Worm (Caenorhabditis elegans) whole organism, young adult: ENCODE data around the gene hog-1.

Experiments used
- B0035.1 ChIP-seq: sonication (generic microtip); optimal IDR thresholded peaks from 2 replicates; lab custom pipeline; 2016; ENCODE audit warnings: missing genetic modification characterization, mild to moderate bottlenecking, missing compliant biosample characterization, missing genotype, missing genetic modification reagents
- C17E4.6 ChIP-seq: fragments of 200-800 bp; sonication (Bioruptor generic); IDR thresholded peaks from 2 replicates; pipeline ENCODE4 v1.3.6; 2022; ENCODE audit warnings: missing genetic modification reagents, missing genetic modification characterization, missing compliant biosample characterization
- F10E7.11 ChIP-seq: sonication (generic microtip); optimal IDR thresholded peaks from 2 replicates; lab custom pipeline; 2017; ENCODE audit warnings: mild to moderate bottlenecking, missing genetic modification characterization, moderate library complexity, missing compliant biosample characterization
- F22D6.2 ChIP-seq: sonication (generic microtip); optimal IDR thresholded peaks from 2 replicates; lab custom pipeline; 2016; ENCODE audit warnings: mild to moderate bottlenecking, missing genetic modification characterization, missing compliant biosample characterization
- F23B12.7 ChIP-seq: sonication (generic microtip); optimal IDR thresholded peaks from 2 replicates; lab custom pipeline; 2017; ENCODE audit warnings: missing genetic modification characterization, mild to moderate bottlenecking, missing compliant biosample characterization, antibody characterized with exemption, moderate library complexity; ENCODE audit not compliant: insufficient read depth
- F49E8.2 ChIP-seq: sonication (generic microtip); optimal IDR thresholded peaks from 3 replicates; lab custom pipeline; 2017; ENCODE audit warnings: missing genetic modification characterization, mild to moderate bottlenecking, missing compliant biosample characterization, antibody characterized with exemption, moderate library complexity; ENCODE audit not compliant: insufficient read depth
- F52B5.7 ChIP-seq: sonication (generic microtip); optimal IDR thresholded peaks from 2 replicates; lab custom pipeline; 2016; ENCODE audit warnings: mild to moderate bottlenecking, missing genetic modification characterization, missing compliant biosample characterization
- F57C9.4 ChIP-seq: sonication (generic microtip); optimal IDR thresholded peaks from 2 replicates; lab custom pipeline; 2017; ENCODE audit warnings: mild to moderate bottlenecking, missing genetic modification characterization, missing compliant biosample characterization
- K12H6.12 ChIP-seq: fragments of 200-800 bp; sonication (Bioruptor generic); optimal IDR thresholded peaks from 2 replicates; lab custom pipeline; 2018; ENCODE audit warnings: mild to moderate bottlenecking, missing genetic modification characterization, missing compliant biosample characterization
- T26A5.8 ChIP-seq: sonication (generic microtip); optimal IDR thresholded peaks from 2 replicates; lab custom pipeline; 2016; ENCODE audit warnings: missing genetic modification characterization, missing compliant biosample characterization
- ZK185.1 ChIP-seq: sonication (generic microtip); optimal IDR thresholded peaks from 2 replicates; lab custom pipeline; 2016; ENCODE audit warnings: mild to moderate bottlenecking, missing genetic modification characterization, missing compliant biosample characterization; ENCODE audit not compliant: poor library complexity, severe bottlenecking
- atf-7 ChIP-seq: sonication (generic microtip); optimal IDR thresholded peaks from 2 replicates; lab custom pipeline; 2017; ENCODE audit warnings: mild to moderate bottlenecking, missing genetic modification characterization, missing compliant biosample characterization
- athp-1 ChIP-seq: sonication (generic microtip); optimal IDR thresholded peaks from 2 replicates; lab custom pipeline; 2017; ENCODE audit warnings: mild to moderate bottlenecking, missing genetic modification characterization, missing compliant biosample characterization
- attf-5 ChIP-seq: fragments of 200-800 bp; sonication (Bioruptor generic); optimal IDR thresholded peaks from 2 replicates; lab custom pipeline; 2018; ENCODE audit warnings: mild to moderate bottlenecking, missing genetic modification characterization, missing compliant biosample characterization
- attf-6 ChIP-seq: fragments of 200-800 bp; sonication (Bioruptor generic); IDR thresholded peaks from 2 replicates; pipeline ENCODE4 v1.3.6; 2022; ENCODE audit warnings: missing genetic modification reagents, missing genetic modification characterization, missing compliant biosample characterization
- cebp-1 ChIP-seq, 2 experiments: fragments of 200-800 bp in 1 of 2; sonication (Bioruptor generic) in 1 of 2; sonication (generic microtip) in 1 of 2; IDR thresholded peaks in 1 of 2; optimal IDR thresholded peaks in 1 of 2; 2 replicates each; pipeline versions ENCODE4 v1.3.6 to Lab custom; 2017 to 2022; ENCODE audit warnings: missing compliant biosample characterization in 2 of 2, missing genetic modification characterization in 2 of 2, mild to moderate bottlenecking in 1 of 2, missing genetic modification reagents in 1 of 2, moderate library complexity in 1 of 2
- cebp-2 ChIP-seq: fragments of 200-800 bp; sonication (Bioruptor generic); IDR thresholded peaks from 2 replicates; pipeline ENCODE4 v1.3.6; 2022; ENCODE audit warnings: missing genetic modification characterization, missing compliant biosample characterization
- ceh-100 ChIP-seq: fragments of 200-800 bp; sonication (Bioruptor generic); IDR thresholded peaks from 2 replicates; pipeline ENCODE4 v1.3.6; 2022; ENCODE audit warnings: missing genetic modification reagents, missing genetic modification characterization, missing compliant biosample characterization
- ceh-91 ChIP-seq: fragments of 200-800 bp; sonication (Bioruptor generic); IDR thresholded peaks from 2 replicates; pipeline ENCODE4 v1.3.6; 2022; ENCODE audit warnings: missing genetic modification reagents, missing genetic modification characterization, missing compliant biosample characterization
- die-1 ChIP-seq: sonication (generic microtip); optimal IDR thresholded peaks from 2 replicates; lab custom pipeline; 2016; ENCODE audit warnings: missing genotype, mild to moderate bottlenecking, missing genetic modification characterization, missing compliant biosample characterization
- dpff-1 ChIP-seq: sonication (generic microtip); optimal IDR thresholded peaks from 2 replicates; lab custom pipeline; 2017; ENCODE audit warnings: mild to moderate bottlenecking, missing genetic modification characterization, missing compliant biosample characterization
- dpl-1 ChIP-seq: fragments of 150-350 bp; optimal IDR thresholded peaks from 2 replicates; lab custom pipeline; 2014; ENCODE audit warnings: missing biosample characterization, missing genetic modification reagents, missing genetic modification characterization
- efl-1 ChIP-seq: fragments of 150-350 bp; optimal IDR thresholded peaks from 2 replicates; lab custom pipeline; 2014; ENCODE audit warnings: missing biosample characterization, missing genetic modification reagents, missing genetic modification characterization
- egl-44 ChIP-seq: fragments of 200-800 bp; sonication (Bioruptor generic); IDR thresholded peaks from 2 replicates; pipeline ENCODE4 v1.3.6; 2022; ENCODE audit warnings: missing genetic modification reagents, missing genetic modification characterization, missing compliant biosample characterization
- egrh-3 ChIP-seq: fragments of 200-800 bp; sonication (Bioruptor generic); IDR thresholded peaks from 2 replicates; pipeline ENCODE4 v1.3.6; 2022; ENCODE audit warnings: missing genetic modification reagents, missing genetic modification characterization, missing compliant biosample characterization
- ekl-4 ChIP-seq: fragments of 200-800 bp; sonication (Bioruptor generic); IDR thresholded peaks from 2 replicates; pipeline ENCODE4 v1.3.6; 2022; ENCODE audit warnings: missing genetic modification reagents, missing genetic modification characterization, missing compliant biosample characterization
- fkh-3 ChIP-seq: sonication (generic microtip); optimal IDR thresholded peaks from 2 replicates; lab custom pipeline; 2016; ENCODE audit warnings: mild to moderate bottlenecking, missing genetic modification characterization, missing compliant biosample characterization
- hlh-26 ChIP-seq: fragments of 200-800 bp; sonication (Bioruptor generic); conservative IDR thresholded peaks from 2 replicates; pipeline ENCODE4 v1.3.6; 2022; ENCODE audit warnings: missing genetic modification reagents, missing genetic modification characterization, missing compliant biosample characterization
- hmg-20 ChIP-seq: fragments of 200-800 bp; sonication (Bioruptor generic); IDR thresholded peaks from 2 replicates; pipeline ENCODE4 v1.3.6; 2022; ENCODE audit warnings: missing genetic modification reagents, missing genetic modification characterization, missing compliant biosample characterization
- hrde-1 ChIP-seq: sonication (generic microtip); optimal IDR thresholded peaks from 2 replicates; lab custom pipeline; 2016; ENCODE audit warnings: missing genetic modification characterization, mild to moderate bottlenecking, missing compliant biosample characterization, moderate library complexity, missing genotype, missing genetic modification reagents, borderline replicate concordance
- lin-40 ChIP-seq: sonication (generic microtip); optimal IDR thresholded peaks from 2 replicates; lab custom pipeline; 2016; ENCODE audit warnings: missing genetic modification characterization, mild to moderate bottlenecking, missing compliant biosample characterization, missing genotype, missing genetic modification reagents
- madf-8 ChIP-seq: fragments of 200-800 bp; sonication (Bioruptor generic); conservative IDR thresholded peaks from 2 replicates; pipeline ENCODE4 v1.3.6; 2022; ENCODE audit warnings: missing genetic modification reagents, missing genetic modification characterization, missing compliant biosample characterization
- mcd-1 ChIP-seq: fragments of 200-800 bp; sonication (Bioruptor generic); IDR thresholded peaks from 2 replicates; pipeline ENCODE4 v1.3.6; 2022; ENCODE audit warnings: missing genetic modification reagents, missing genetic modification characterization, missing compliant biosample characterization
- mel-28 ChIP-seq: sonication (generic microtip); optimal IDR thresholded peaks from 2 replicates; lab custom pipeline; 2016; ENCODE audit warnings: borderline replicate concordance, mild to moderate bottlenecking, missing genetic modification characterization, missing compliant biosample characterization
- nfya-1 ChIP-seq: sonication (generic microtip); optimal IDR thresholded peaks from 2 replicates; lab custom pipeline; 2017; ENCODE audit warnings: antibody characterized with exemption, missing compliant biosample characterization, missing genetic modification characterization, borderline replicate concordance; ENCODE audit not compliant: insufficient read depth
- nfya-2 ChIP-seq: fragments of 200-800 bp; sonication (Bioruptor generic); IDR thresholded peaks from 2 replicates; pipeline ENCODE4 v1.3.6; 2022; ENCODE audit warnings: missing genetic modification reagents, missing genetic modification characterization, missing compliant biosample characterization
- nhr-120 ChIP-seq: fragments of 200-800 bp; sonication (Bioruptor generic); IDR thresholded peaks from 2 replicates; pipeline ENCODE4 v1.3.6; 2022; ENCODE audit warnings: missing genetic modification characterization, missing compliant biosample characterization
- pha-4 ChIP-seq: fragments of 150-350 bp; sonication (generic microtip); optimal IDR thresholded peaks from 2 replicates; lab custom pipeline; 2014; ENCODE audit warnings: missing biosample characterization, missing genetic modification reagents, missing genetic modification characterization
- rcor-1 ChIP-seq: fragments of 200-800 bp; sonication (Bioruptor generic); IDR thresholded peaks from 2 replicates; pipeline ENCODE4 v1.3.6; 2022; ENCODE audit warnings: missing genetic modification reagents, missing genetic modification characterization, missing compliant biosample characterization
- rec-8 ChIP-seq, 2 experiments: sonication (generic microtip); optimal IDR thresholded peaks; 2 replicates each; lab custom pipeline; 2016; ENCODE audit warnings: mild to moderate bottlenecking in 2 of 2, missing genetic modification characterization in 2 of 2, missing genetic modification reagents in 2 of 2, missing genotype in 2 of 2, missing biosample characterization in 1 of 2, missing compliant biosample characterization in 1 of 2, moderate library complexity in 1 of 2
- sdz-38 ChIP-seq: sonication (generic microtip); optimal IDR thresholded peaks from 2 replicates; lab custom pipeline; 2016; ENCODE audit warnings: missing genotype, missing genetic modification characterization, missing compliant biosample characterization
- sea-2 ChIP-seq: fragments of 200-800 bp; sonication (Bioruptor generic); IDR thresholded peaks from 2 replicates; pipeline ENCODE4 v1.3.6; 2022; ENCODE audit warnings: missing genetic modification characterization, missing compliant biosample characterization
- snpc-3.4 ChIP-seq: sonication (generic microtip); optimal IDR thresholded peaks from 2 replicates; lab custom pipeline; 2017; ENCODE audit warnings: missing genetic modification characterization, mild to moderate bottlenecking, missing compliant biosample characterization, antibody characterized with exemption, moderate library complexity, missing genotype, missing genetic modification reagents
- tlf-1 ChIP-seq: fragments of 200-800 bp; sonication (Bioruptor generic); optimal IDR thresholded peaks from 2 replicates; lab custom pipeline; 2018; ENCODE audit warnings: mild to moderate bottlenecking, missing genetic modification characterization, missing compliant biosample characterization
- zfh-2 ChIP-seq: fragments of 200-800 bp; sonication (Bioruptor generic); conservative IDR thresholded peaks from 2 replicates; pipeline ENCODE4 v1.3.6; 2022; ENCODE audit warnings: missing genetic modification reagents, missing genetic modification characterization, missing compliant biosample characterization
- zim-3 ChIP-seq: sonication (generic microtip); optimal IDR thresholded peaks from 2 replicates; lab custom pipeline; 2017; ENCODE audit warnings: mild to moderate bottlenecking, missing genetic modification characterization, moderate library complexity, missing compliant biosample characterization
- ztf-18 ChIP-seq: sonication (generic microtip); optimal IDR thresholded peaks from 2 replicates; lab custom pipeline; 2016; ENCODE audit warnings: missing genotype, mild to moderate bottlenecking, missing genetic modification characterization, missing compliant biosample characterization
- ztf-22 ChIP-seq: fragments of 200-800 bp; sonication (Bioruptor generic); optimal IDR thresholded peaks from 2 replicates; lab custom pipeline; 2018; ENCODE audit warnings: mild to moderate bottlenecking, missing genetic modification characterization, moderate library complexity, missing compliant biosample characterization

The hog-1 gene

DNA sequence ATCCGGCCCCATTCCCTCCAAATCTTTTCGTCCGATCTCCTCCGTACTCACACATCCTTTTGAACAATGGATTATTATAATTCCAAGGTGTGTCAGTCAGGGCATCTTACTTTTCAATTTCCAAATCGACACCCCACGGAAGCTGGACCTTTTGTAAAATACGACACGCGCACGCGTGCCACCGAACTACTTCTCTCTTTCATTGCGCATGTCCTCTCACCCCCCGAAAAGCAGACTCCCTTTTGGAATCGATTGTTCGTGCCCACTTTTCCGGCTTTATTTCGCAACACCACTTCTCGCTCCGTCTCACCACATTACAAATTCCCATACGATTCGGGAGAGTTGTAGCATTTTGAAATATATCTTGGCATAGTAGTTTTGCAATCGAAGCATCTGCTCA lies 6.8 kb downstream of the hog-1 start (continued):
- no peak for TF ChIP-seq mcd-1 (GFP tag; lab: Robert Waterston, UW)
- TF ChIP-seq fkh-3 (tag; lab: Kevin White, UChicago), result no peak
- TF ChIP-seq T26A5.8 (tag; lab: Kevin White, UChicago), result no peak
- TF ChIP-seq nfya-2 (GFP tag; lab: Robert Waterston, UW), result no peak
- no peak for TF ChIP-seq ztf-18 (tag; lab: Kevin White, UChicago)
- TF ChIP-seq atf-7 (tag; lab: Kevin White, UChicago), result no peak
- no peak for TF ChIP-seq rec-8 (tag; optimal IDR thresholded peaks at IDR 0.05; lab: Kevin White, UChicago)
- TF ChIP-seq F57C9.4, result no peak
- no peak for TF ChIP-seq ceh-100 (GFP tag; lab: Robert Waterston, UW)
- TF ChIP-seq cebp-2 (GFP tag; lab: Robert Waterston, UW), result no peak
- peak; percentile 4 for TF ChIP-seq K12H6.12 (tag; lab: Kevin White, UChicago)
- no peak for TF ChIP-seq sea-2
- TF ChIP-seq efl-1 (GFP tag; lab: Kevin White, UChicago), result no peak
- TF ChIP-seq nhr-120 (GFP tag; lab: Robert Waterston, UW), result no peak
- no peak for TF ChIP-seq hrde-1
- TF ChIP-seq F10E7.11, result peak; percentile 13
- TF ChIP-seq zfh-2, result no peak
- TF ChIP-seq B0035.1 (tag; lab: Kevin White, UChicago), result no peak
- TF ChIP-seq rcor-1, result no peak
- TF ChIP-seq ceh-91, result no peak
- no peak for TF ChIP-seq die-1 (tag; lab: Kevin White, UChicago)
- no peak for TF ChIP-seq attf-6 (GFP tag; lab: Robert Waterston, UW)
- TF ChIP-seq snpc-3.4 (tag; lab: Kevin White, UChicago), result no peak
- no peak for TF ChIP-seq F49E8.2 (tag; lab: Kevin White, UChicago)
- no peak for TF ChIP-seq hmg-20
- no peak for TF ChIP-seq egrh-3
- TF ChIP-seq cebp-1 (GFP tag; IDR thresholded peaks at IDR 0.05; lab: Robert Waterston, UW), result peak; percentile 87
- TF ChIP-seq cebp-1 (tag; optimal IDR thresholded peaks at IDR 0.05; lab: Kevin White, UChicago), result peak; percentile 98
- TF ChIP-seq ztf-22 (GFP tag; lab: Kevin White, UChicago), result no peak
- TF ChIP-seq F22D6.2 (tag; lab: Kevin White, UChicago), result no peak
- TF ChIP-seq athp-1 (tag; lab: Kevin White, UChicago), result no peak
- TF ChIP-seq tlf-1 (GFP tag; lab: Kevin White, UChicago), result no peak
- TF ChIP-seq ZK185.1 (tag; lab: Kevin White, UChicago), result no peak
- TF ChIP-seq F52B5.7, result peak; percentile 23

DNA sequence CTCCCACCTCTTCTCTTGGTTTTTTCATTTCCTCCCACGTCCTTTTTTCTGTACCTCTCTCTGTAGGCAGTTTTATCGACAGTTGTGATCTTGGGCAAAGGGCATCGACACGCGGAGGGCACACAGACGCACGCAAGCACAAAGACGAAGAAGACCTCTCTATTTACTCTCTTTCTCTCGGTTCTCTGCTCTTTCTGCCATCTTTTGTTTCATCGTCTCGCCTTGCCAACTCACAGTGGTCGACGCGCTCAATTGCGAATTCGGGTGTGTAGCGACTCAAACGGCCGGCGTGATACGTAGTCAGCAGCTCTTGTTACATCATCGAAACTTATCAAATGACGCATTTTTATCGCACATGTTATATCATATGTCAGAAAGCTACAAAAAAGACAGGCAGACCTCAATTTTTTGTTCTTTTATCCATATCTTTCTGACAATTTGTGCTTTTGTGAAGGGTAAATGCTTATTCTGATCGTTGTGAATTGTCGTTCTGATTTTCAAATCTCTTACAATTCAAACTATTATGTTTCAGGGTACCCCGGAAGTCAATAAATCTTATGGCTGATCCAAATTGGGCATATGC lies 12.9 kb downstream of the hog-1 start, which contains the start of gene puf-9:
Gene puf-9, plus strand, starts transcription at position 533 of the 583 bp plus-strand sequence.
- TF ChIP-seq F23B12.7 (peak; percentile 85), ekl-4 (GFP tag; lab: Robert Waterston, UW) (peak; percentile 93), attf-5 (GFP tag; lab: Kevin White, UChicago) (peak; percentile 97), mel-28 (no peak), egl-44 (peak; percentile 89), pha-4 (peak; percentile 98), sdz-38 (no peak), lin-40 (tag; lab: Kevin White, UChicago) (peak; percentile 99), ztf-18 (tag; lab: Kevin White, UChicago) (peak; percentile 78), B0035.1 (tag; lab: Kevin White, UChicago) (peak; percentile 82), hlh-26 (GFP tag; lab: Robert Waterston, UW) (no peak), C17E4.6 (peak; percentile 87), dpl-1 (GFP tag; lab: Kevin White, UChicago) (peak; percentile 32), madf-8 (GFP tag; lab: Robert Waterston, UW) (no peak), dpff-1 (tag; lab: Kevin White, UChicago) (peak; percentile 79), zim-3 (tag; lab: Kevin White, UChicago) (peak; percentile 58), nfya-1 (tag; lab: Kevin White, UChicago) (no peak), F10E7.11 (no peak), nhr-120 (GFP tag; lab: Robert Waterston, UW) (0 out of 2 replicates have a peak, but pooled peaks have one; percentile 25)
